Worm (Caenorhabditis elegans) whole organism, L4 larva: ENCODE data around the gene ZK180.8.

ENCODE experiments used
- T20F7.1 ChIP-seq: fragments of 200-800 bp; sonication (Bioruptor generic); optimal IDR thresholded peaks from 2 replicates; lab custom pipeline; 2018; ENCODE audit warnings: mild to moderate bottlenecking, missing genetic modification characterization, missing compliant biosample characterization
- Y105C5A.15 ChIP-seq: fragments of 200-800 bp; sonication (Bioruptor generic); IDR thresholded peaks from 2 replicates; pipeline ENCODE4 v1.3.6; 2022; ENCODE audit warnings: missing genetic modification characterization, missing compliant biosample characterization
- Y48G9A.11 ChIP-seq: fragments of 200-800 bp; sonication (Bioruptor generic); IDR thresholded peaks from 2 replicates; pipeline ENCODE4 v1.3.6; 2022; ENCODE audit warnings: missing genetic modification reagents, missing genetic modification characterization, missing compliant biosample characterization
- Y5F2A.4 ChIP-seq: fragments of 200-800 bp; sonication (Bioruptor generic); optimal IDR thresholded peaks from 2 replicates; lab custom pipeline; 2018; ENCODE audit warnings: mild to moderate bottlenecking, missing genetic modification characterization, missing compliant biosample characterization
- Y75B8A.6 ChIP-seq: fragments of 200-800 bp; sonication (Bioruptor generic); IDR thresholded peaks from 2 replicates; pipeline ENCODE4 v1.3.6; 2022; ENCODE audit warnings: missing genetic modification reagents, missing genetic modification characterization, missing compliant biosample characterization
- aha-1 ChIP-seq: fragments of 150-350 bp; peaks from one replicate; lab custom pipeline; 2014; ENCODE audit warnings: missing biosample characterization, missing genetic modification characterization
- ceh-82 ChIP-seq: sonication (generic microtip); optimal IDR thresholded peaks from 2 replicates; lab custom pipeline; 2017; ENCODE audit warnings: missing biosample characterization, missing genetic modification characterization
- dmd-6 ChIP-seq: fragments of 200-800 bp; sonication (Bioruptor generic); IDR thresholded peaks from 2 replicates; pipeline ENCODE4 v1.3.6; 2022; ENCODE audit warnings: missing genetic modification reagents, missing genetic modification characterization, missing compliant biosample characterization
- dmd-8 ChIP-seq: fragments of 200-800 bp; sonication (Bioruptor generic); IDR thresholded peaks from 2 replicates; pipeline ENCODE4 v1.3.6; 2022; ENCODE audit warnings: missing genetic modification characterization, missing compliant biosample characterization
- dpl-1 ChIP-seq: fragments of 150-350 bp; optimal IDR thresholded peaks from 2 replicates; lab custom pipeline; 2014; ENCODE audit warnings: missing biosample characterization, missing genetic modification reagents, missing genetic modification characterization
- duxl-1 ChIP-seq: sonication (generic microtip); optimal IDR thresholded peaks from 2 replicates; lab custom pipeline; 2016; ENCODE audit warnings: mild to moderate bottlenecking, missing genetic modification characterization, moderate library complexity, missing compliant biosample characterization; ENCODE audit not compliant: poor library complexity
- gei-8 ChIP-seq: fragments of 200-800 bp; sonication (Bioruptor generic); optimal IDR thresholded peaks from 2 replicates; lab custom pipeline; 2018; ENCODE audit warnings: mild to moderate bottlenecking, missing genetic modification characterization, missing compliant biosample characterization
- hlh-11 ChIP-seq: fragments of 200-800 bp; sonication (Bioruptor generic); optimal IDR thresholded peaks from 2 replicates; lab custom pipeline; 2018; ENCODE audit warnings: mild to moderate bottlenecking, missing genetic modification characterization, missing compliant biosample characterization
- hmg-1.1 ChIP-seq: fragments of 200-800 bp; sonication (Bioruptor generic); IDR thresholded peaks from 2 replicates; pipeline ENCODE4 v1.3.6; 2022; ENCODE audit warnings: missing genetic modification reagents, missing genetic modification characterization, missing compliant biosample characterization
- jun-1 ChIP-seq: fragments of 150-350 bp; optimal IDR thresholded peaks from 2 replicates; lab custom pipeline; 2014; ENCODE audit warnings: missing biosample characterization, missing genetic modification reagents, missing genetic modification characterization
- lim-7 ChIP-seq: fragments of 200-800 bp; sonication (Bioruptor generic); IDR thresholded peaks from 2 replicates; pipeline ENCODE4 v1.3.6; 2022; ENCODE audit warnings: missing genetic modification characterization, missing compliant biosample characterization
- lin-1 ChIP-seq: fragments of 200-800 bp; sonication (Bioruptor generic); IDR thresholded peaks from 2 replicates; pipeline ENCODE4 v1.3.6; 2022; ENCODE audit warnings: missing genetic modification reagents, missing genetic modification characterization, missing compliant biosample characterization
- lin-13 ChIP-seq: fragments of 150-350 bp; optimal IDR thresholded peaks from 2 replicates; lab custom pipeline; 2014; ENCODE audit warnings: missing biosample characterization, missing genetic modification reagents, missing genetic modification characterization
- lin-15B ChIP-seq: fragments of 150-350 bp; sonication (generic microtip); optimal IDR thresholded peaks from 3 replicates; lab custom pipeline; 2014; ENCODE audit warnings: missing biosample characterization, missing genetic modification characterization
- mdt-29 ChIP-seq: fragments of 200-800 bp; sonication (Bioruptor generic); IDR thresholded peaks from 2 replicates; pipeline ENCODE4 v1.3.6; 2022; ENCODE audit warnings: missing genetic modification reagents, missing genetic modification characterization, missing compliant biosample characterization
- mxl-3 ChIP-seq: fragments of 200-800 bp; sonication (Bioruptor generic); optimal IDR thresholded peaks from 2 replicates; lab custom pipeline; 2018; ENCODE audit warnings: mild to moderate bottlenecking, missing genetic modification characterization, missing compliant biosample characterization
- nhr-111 ChIP-seq: fragments of 200-800 bp; sonication (Bioruptor generic); optimal IDR thresholded peaks from 2 replicates; lab custom pipeline; 2018; ENCODE audit warnings: mild to moderate bottlenecking, missing genetic modification characterization, missing compliant biosample characterization
- nhr-28 ChIP-seq: fragments of 150-350 bp; optimal IDR thresholded peaks from 2 replicates; lab custom pipeline; 2014; ENCODE audit warnings: missing biosample characterization, missing genetic modification characterization
- nhr-48 ChIP-seq: sonication (generic microtip); optimal IDR thresholded peaks from 2 replicates; lab custom pipeline; 2016; ENCODE audit warnings: mild to moderate bottlenecking, missing genetic modification characterization, missing compliant biosample characterization
- nhr-76 ChIP-seq: fragments of 150-350 bp; optimal IDR thresholded peaks from 2 replicates; lab custom pipeline; 2014; ENCODE audit warnings: missing biosample characterization, missing genetic modification characterization
- php-3 ChIP-seq: fragments of 200-800 bp; sonication (Bioruptor generic); IDR thresholded peaks from 2 replicates; pipeline ENCODE4 v1.3.6; 2022; ENCODE audit warnings: missing genetic modification reagents, missing genetic modification characterization, missing compliant biosample characterization
- pqm-1 ChIP-seq: sonication (generic microtip); optimal IDR thresholded peaks from 2 replicates; lab custom pipeline; 2017; ENCODE audit warnings: missing biosample characterization, missing genetic modification characterization
- rbr-2 ChIP-seq: sonication (generic microtip); optimal IDR thresholded peaks from 2 replicates; lab custom pipeline; 2016; ENCODE audit warnings: missing genotype, missing genetic modification characterization, missing compliant biosample characterization
- set-16 ChIP-seq: fragments of 200-800 bp; sonication (Bioruptor generic); IDR thresholded peaks from 2 replicates; pipeline ENCODE4 v1.3.6; 2022; ENCODE audit warnings: missing genetic modification reagents, missing genetic modification characterization, missing compliant biosample characterization
- spr-3 ChIP-seq: fragments of 200-800 bp; sonication (Bioruptor generic); optimal IDR thresholded peaks from 2 replicates; lab custom pipeline; 2018; ENCODE audit warnings: mild to moderate bottlenecking, missing genetic modification characterization, missing compliant biosample characterization
- tra-1 ChIP-seq: fragments of 200-800 bp; sonication (Bioruptor generic); IDR thresholded peaks from 2 replicates; pipeline ENCODE4 v1.3.6; 2022; ENCODE audit warnings: missing genetic modification reagents, missing genetic modification characterization, missing compliant biosample characterization
- unc-39 ChIP-seq: sonication (generic microtip); optimal IDR thresholded peaks from 2 replicates; lab custom pipeline; 2017; ENCODE audit warnings: missing biosample characterization, missing genetic modification characterization
- unc-62 ChIP-seq, 3 experiments: fragments of 150-350 bp in 1 of 3; sonication (generic microtip); optimal IDR thresholded peaks in 2 of 3; peaks in 1 of 3; 1 replicate in 1 of 3; 2 replicates in 2 of 3; lab custom pipeline; 2014 to 2017; ENCODE audit warnings: missing biosample characterization in 3 of 3, missing genetic modification characterization in 3 of 3, missing genetic modification reagents in 3 of 3, missing genotype in 1 of 3
- zfp-3 ChIP-seq: fragments of 200-800 bp; sonication (Bioruptor generic); conservative IDR thresholded peaks from 2 replicates; pipeline ENCODE4 v1.3.6; 2022; ENCODE audit warnings: missing genetic modification reagents, missing genetic modification characterization, missing compliant biosample characterization
- ztf-11 ChIP-seq: fragments of 150-350 bp; optimal IDR thresholded peaks from 2 replicates; lab custom pipeline; 2014; ENCODE audit warnings: missing biosample characterization, missing genetic modification characterization
- ztf-7 ChIP-seq: fragments of 150-350 bp; optimal IDR thresholded peaks from 2 replicates; lab custom pipeline; 2014; ENCODE audit warnings: missing biosample characterization, missing genetic modification characterization

ZK180.8 gene

ce11 chrIV:4530170-4530569 lies 18.6 kb upstream of the ZK180.8 start, which contains the start of gene ZK185.3:
TSS of gene ZK185.3 (minus strand) at chrIV:4530432.
- TF ChIP-seq hlh-11 (tag; lab: Kevin White, UChicago) (peak; percentile 52), dmd-8 (GFP tag; lab: Robert Waterston, UW) (no peak), pqm-1 (tag; lab: Kevin White, UChicago) (peak; percentile 94), gei-8 (no peak), unc-62 (GFP tag; optimal IDR thresholded peaks at IDR 0.05 in 1 of 2; lab: Kevin White, UChicago) (peak in 1 of 2 experiments; percentile 84), unc-62 (tag; optimal IDR thresholded peaks at IDR 0.05; lab: Kevin White, UChicago) (no peak), php-3 (GFP tag; lab: Robert Waterston, UW) (0 out of 2 replicates have a peak, but pooled peaks have one; percentile 38), nhr-28 (tag; lab: Kevin White, UChicago) (peak; percentile 82), Y48G9A.11 (no peak), dmd-6 (peak; percentile 78), nhr-48 (tag; lab: Kevin White, UChicago) (no peak), spr-3 (no peak)

- TF ChIP-seq Y5F2A.4 (GFP tag; lab: Kevin White, UChicago) = no peak
- TF ChIP-seq set-16 (GFP tag; lab: Robert Waterston, UW) = no peak
- no peak for TF ChIP-seq Y105C5A.15 (GFP tag; lab: Robert Waterston, UW)
- no peak for TF ChIP-seq lin-1 (GFP tag; lab: Robert Waterston, UW)
- no peak for TF ChIP-seq dpl-1 (GFP tag; lab: Kevin White, UChicago)
- peak in 1 of 2 experiments; percentile 29 for TF ChIP-seq unc-62 (GFP tag; optimal IDR thresholded peaks at IDR 0.05 in 1 of 2; lab: Kevin White, UChicago)
- TF ChIP-seq unc-62 (tag; optimal IDR thresholded peaks at IDR 0.05; lab: Kevin White, UChicago) = no peak
- no peak for TF ChIP-seq php-3 (GFP tag; lab: Robert Waterston, UW)
- TF ChIP-seq unc-39 = no peak
- TF ChIP-seq ztf-11 (tag; lab: Kevin White, UChicago) = no peak
Observed at ce11 chrIV:4526724-4527123, 15.2 kb upstream of the ZK180.8 start.

- no peak for TF ChIP-seq zfp-3 (GFP tag; lab: Robert Waterston, UW)
- TF ChIP-seq hlh-11 (tag; lab: Kevin White, UChicago) = peak; percentile 31
- no peak for TF ChIP-seq T20F7.1 (GFP tag; lab: Kevin White, UChicago)
- TF ChIP-seq mxl-3 (GFP tag; lab: Kevin White, UChicago) = peak; percentile 36
- TF ChIP-seq lin-15B (tag; lab: Kevin White, UChicago) = no peak
- TF ChIP-seq rbr-2 (tag; lab: Kevin White, UChicago) = no peak
- peak; percentile 31 for TF ChIP-seq nhr-28 (tag; lab: Kevin White, UChicago)
- no peak for TF ChIP-seq lin-13 (GFP tag; lab: Kevin White, UChicago)
- TF ChIP-seq tra-1 (GFP tag; lab: Robert Waterston, UW) = no peak
- no peak for TF ChIP-seq dmd-8 (GFP tag; lab: Robert Waterston, UW)
- no peak for TF ChIP-seq duxl-1 (tag; lab: Kevin White, UChicago)
- no peak for TF ChIP-seq unc-39
- TF ChIP-seq ceh-82 = no peak
- no peak for TF ChIP-seq ztf-7 (tag; lab: Kevin White, UChicago)
- TF ChIP-seq jun-1 (tag; lab: Kevin White, UChicago) = no peak
- no peak for TF ChIP-seq Y75B8A.6
Observed at ce11 chrIV:4526028-4526427, 14.5 kb upstream of the ZK180.8 start.

ce11 chrIV:4524943-4525342 lies 13.4 kb upstream of the ZK180.8 start, which contains the start of gene ZK180.6:
TSS of gene ZK180.6 (minus strand) at chrIV:4525043.
- no peak for TF ChIP-seq aha-1 (tag; lab: Kevin White, UChicago)
- peak; percentile 13; the same call in 1 of the 2 replicates for TF ChIP-seq set-16 (GFP tag; lab: Robert Waterston, UW)
- no peak for TF ChIP-seq mdt-29 (GFP tag; lab: Robert Waterston, UW)
- peak; percentile 20 for TF ChIP-seq mxl-3 (GFP tag; lab: Kevin White, UChicago)
- TF ChIP-seq hlh-11 (tag; lab: Kevin White, UChicago) = peak; percentile 29
- TF ChIP-seq lim-7 (GFP tag; lab: Robert Waterston, UW) = no peak
- no peak for TF ChIP-seq nhr-76 (tag; lab: Kevin White, UChicago)
- no peak for TF ChIP-seq nhr-111 (GFP tag; lab: Kevin White, UChicago)
- TF ChIP-seq hmg-1.1 = 0 out of 2 replicates have a peak, but pooled peaks have one; percentile 24
